Fruit fly (Drosophila melanogaster) whole organism, adult: ENCODE measurements around the gene Dtd.

Source experiments
- CG11617 ChIP-seq: fragments of 200-800 bp; sonication (Bioruptor generic); optimal IDR thresholded peaks from 2 replicates; lab custom pipeline; 2017; ENCODE audit warnings: mild to moderate bottlenecking, missing biosample characterization, missing genetic modification reagents, missing genetic modification characterization
- CG12768 ChIP-seq: fragments of 200-800 bp; sonication (Bioruptor generic); optimal IDR thresholded peaks from 2 replicates; lab custom pipeline; 2017; ENCODE audit warnings: missing biosample characterization, missing genetic modification characterization, mild to moderate bottlenecking, moderate library complexity, missing genetic modification reagents
- CG14711 ChIP-seq: fragments of 200-800 bp; sonication (Bioruptor generic); optimal IDR thresholded peaks from 2 replicates; lab custom pipeline; 2018; ENCODE audit warnings: missing biosample characterization, mild to moderate bottlenecking, missing genetic modification characterization, moderate library complexity
- CG1620 ChIP-seq: fragments of 200-800 bp; sonication (Bioruptor generic); optimal IDR thresholded peaks from 2 replicates; lab custom pipeline; 2016; ENCODE audit warnings: missing biosample characterization, missing genetic modification characterization
- CG33017 ChIP-seq: fragments of 200-800 bp; sonication (Bioruptor generic); optimal IDR thresholded peaks from 2 replicates; lab custom pipeline; 2018; ENCODE audit warnings: missing biosample characterization, mild to moderate bottlenecking, missing genetic modification characterization, moderate library complexity
- CG5204 ChIP-seq: fragments of 200-800 bp; sonication (Bioruptor generic); optimal IDR thresholded peaks from 2 replicates; lab custom pipeline; 2016; ENCODE audit warnings: missing biosample characterization, missing genetic modification characterization
- CG7045 ChIP-seq: fragments of 200-800 bp; sonication (Bioruptor generic); optimal IDR thresholded peaks from 2 replicates; lab custom pipeline; 2017; ENCODE audit warnings: missing biosample characterization, mild to moderate bottlenecking, missing genetic modification characterization
- CG7101 ChIP-seq: fragments of 200-800 bp; sonication (Bioruptor generic); optimal IDR thresholded peaks from 2 replicates; lab custom pipeline; 2018; ENCODE audit warnings: missing biosample characterization, mild to moderate bottlenecking, missing genetic modification characterization, moderate library complexity
- Clk ChIP-seq: fragments of 200-800 bp; sonication (Bioruptor generic); optimal IDR thresholded peaks from 2 replicates; lab custom pipeline; 2017; ENCODE audit warnings: missing biosample characterization, missing genetic modification characterization
- Crg-1 ChIP-seq: fragments of 200-800 bp; sonication (Bioruptor generic); optimal IDR thresholded peaks from 2 replicates; lab custom pipeline; 2016; ENCODE audit warnings: missing biosample characterization, missing genetic modification characterization
- Hr96 ChIP-seq: fragments of 200-800 bp; sonication (Bioruptor generic); optimal IDR thresholded peaks from 2 replicates; lab custom pipeline; 2016; ENCODE audit warnings: missing biosample characterization, missing genetic modification characterization
- Mnt ChIP-seq: fragments of 200-800 bp; sonication (Bioruptor generic); optimal IDR thresholded peaks from 2 replicates; lab custom pipeline; 2016; ENCODE audit warnings: missing biosample characterization, mild to moderate bottlenecking, missing genetic modification characterization
- bab1 ChIP-seq: fragments of 200-800 bp; sonication (Bioruptor generic); optimal IDR thresholded peaks from 3 replicates; lab custom pipeline; 2019; ENCODE audit warnings: missing biosample characterization, mild to moderate bottlenecking, missing genetic modification characterization, moderate library complexity
- cic ChIP-seq: fragments of 200-800 bp; sonication (Bioruptor generic); optimal IDR thresholded peaks from 2 replicates; lab custom pipeline; 2017; ENCODE audit warnings: missing biosample characterization, mild to moderate bottlenecking, missing genetic modification characterization, moderate library complexity
- cnc ChIP-seq, 2 experiments: fragments of >200 bp; optimal IDR thresholded peaks; 2 replicates each; lab custom pipeline; 2017
- kay ChIP-seq: fragments of 200-800 bp; sonication (Bioruptor generic); peaks from one replicate; lab custom pipeline; 2016; ENCODE audit warnings: missing biosample characterization, missing genetic modification characterization, borderline replicate concordance
- ovo ChIP-seq: fragments of 200-800 bp; sonication (Bioruptor generic); optimal IDR thresholded peaks from 2 replicates; lab custom pipeline; 2016; ENCODE audit warnings: missing biosample characterization, missing genetic modification characterization
- pad ChIP-seq: fragments of 200-800 bp; sonication (Bioruptor generic); optimal IDR thresholded peaks from 3 replicates; lab custom pipeline; 2017; ENCODE audit warnings: missing biosample characterization, missing genetic modification characterization, mild to moderate bottlenecking, moderate library complexity, missing genetic modification reagents
- tj ChIP-seq: fragments of 200-800 bp; sonication (Bioruptor generic); optimal IDR thresholded peaks from 3 replicates; lab custom pipeline; 2017; ENCODE audit warnings: missing biosample characterization, mild to moderate bottlenecking, missing genetic modification characterization, moderate library complexity
- toe ChIP-seq: fragments of 200-800 bp; sonication (Bioruptor generic); optimal IDR thresholded peaks from 2 replicates; lab custom pipeline; 2016; ENCODE audit warnings: missing biosample characterization, missing genetic modification characterization

Dtd gene

DNA sequence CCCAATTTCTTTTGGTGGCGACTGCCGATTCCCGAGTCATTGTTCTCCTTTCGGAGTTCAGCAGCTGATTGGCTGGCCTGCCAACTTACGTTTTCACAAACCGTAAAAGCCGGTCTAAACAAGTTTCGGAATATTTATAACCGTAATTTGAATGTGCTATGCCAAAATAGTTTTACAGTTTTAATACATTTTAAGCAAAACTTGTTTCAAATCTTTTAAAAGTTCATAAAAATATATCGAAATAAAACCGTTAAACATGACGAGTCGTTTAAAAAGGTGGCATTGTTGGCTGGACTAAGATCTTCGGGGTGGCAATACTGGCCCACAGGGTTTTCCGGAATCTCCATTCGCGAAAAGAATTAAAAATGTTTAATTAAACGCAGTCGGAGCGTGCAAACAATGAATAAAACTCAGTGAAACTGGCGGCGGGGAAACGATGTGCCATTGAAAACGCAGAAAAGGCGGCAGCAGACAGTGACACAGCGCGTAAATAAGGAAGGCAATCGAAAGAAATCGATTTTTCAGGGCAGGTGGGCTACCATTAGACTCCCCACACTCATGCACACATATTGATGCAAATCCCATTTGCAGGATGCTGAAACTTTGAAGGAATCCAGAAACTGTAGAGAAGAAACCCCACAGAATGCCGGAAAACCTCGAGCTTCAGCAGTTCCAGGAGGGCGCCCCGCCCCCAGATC lies 5.8 kb downstream of the Dtd start, which contains the start of the genes Exd2 and CG5281:
TSS of gene Exd2 (minus strand) at position 167 of the 698 bp plus-strand sequence.
TSS of gene CG5281 (plus strand) at position 314 of the 698 bp plus-strand sequence.
- TF ChIP-seq cnc (optimal IDR thresholded peaks at IDR 0.05; lab: Kevin White, UChicago) (no peak), kay (GFP tag; lab: Kevin White, UChicago) (no peak), Hr96 (no peak), Mnt (GFP tag; lab: Kevin White, UChicago) (peak; percentile 6), CG14711 (tag; lab: Kevin White, UChicago) (peak; percentile 41), Clk (no peak), tj (no peak), CG1620 (GFP tag; lab: Kevin White, UChicago) (no peak), CG33017 (tag; lab: Kevin White, UChicago) (peak; percentile 11), CG12768 (GFP tag; lab: Kevin White, UChicago) (no peak), cic (GFP tag; lab: Kevin White, UChicago) (no peak), pad (GFP tag; lab: Kevin White, UChicago) (no peak), Crg-1 (GFP tag; lab: Kevin White, UChicago) (no peak), CG7101 (peak; percentile 23), ovo (GFP tag; lab: Kevin White, UChicago) (peak; percentile 46), bab1 (GFP tag; lab: Kevin White, UChicago) (peak; percentile 18), CG7045 (no peak), CG5204 (GFP tag; lab: Kevin White, UChicago) (no peak), CG11617 (peak; percentile 25), toe (GFP tag; lab: Kevin White, UChicago) (no peak)

DNA sequence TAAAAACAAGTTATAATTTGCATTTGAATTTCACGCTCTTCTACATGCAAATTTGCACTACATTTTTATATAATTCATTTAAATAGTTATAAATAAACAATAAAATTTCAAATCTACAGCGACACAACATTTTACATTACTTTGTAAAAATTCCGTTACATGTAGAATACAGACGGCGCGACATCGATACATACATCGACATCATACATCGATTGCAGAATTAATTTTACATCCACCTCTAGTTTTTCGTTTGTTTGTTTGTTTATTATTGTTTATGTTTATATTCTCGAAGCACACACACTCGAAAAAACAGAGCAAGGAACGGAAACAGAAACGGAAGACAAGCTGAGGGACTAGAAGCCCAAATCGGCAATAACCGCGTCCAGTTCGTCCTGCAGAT lies 7.7 kb downstream of the Dtd start, which contains the start of gene CG17230:
TSS of gene CG17230 (plus strand) at position 258 of the 400 bp plus-strand sequence.
- no peak for TF ChIP-seq CG7101
- TF ChIP-seq tj, result no peak
- TF ChIP-seq pad (GFP tag; lab: Kevin White, UChicago), result no peak
- no peak for TF ChIP-seq Mnt (GFP tag; lab: Kevin White, UChicago)
- TF ChIP-seq Hr96, result no peak
- TF ChIP-seq CG7045, result no peak
- no peak for TF ChIP-seq Crg-1 (GFP tag; lab: Kevin White, UChicago)
- no peak for TF ChIP-seq CG11617
- TF ChIP-seq kay (GFP tag; lab: Kevin White, UChicago), result no peak
- no peak for TF ChIP-seq CG1620 (GFP tag; lab: Kevin White, UChicago)
- no peak for TF ChIP-seq cnc (optimal IDR thresholded peaks at IDR 0.05; lab: Kevin White, UChicago)
- no peak for TF ChIP-seq cic (GFP tag; lab: Kevin White, UChicago)
- TF ChIP-seq Clk, result no peak

DNA sequence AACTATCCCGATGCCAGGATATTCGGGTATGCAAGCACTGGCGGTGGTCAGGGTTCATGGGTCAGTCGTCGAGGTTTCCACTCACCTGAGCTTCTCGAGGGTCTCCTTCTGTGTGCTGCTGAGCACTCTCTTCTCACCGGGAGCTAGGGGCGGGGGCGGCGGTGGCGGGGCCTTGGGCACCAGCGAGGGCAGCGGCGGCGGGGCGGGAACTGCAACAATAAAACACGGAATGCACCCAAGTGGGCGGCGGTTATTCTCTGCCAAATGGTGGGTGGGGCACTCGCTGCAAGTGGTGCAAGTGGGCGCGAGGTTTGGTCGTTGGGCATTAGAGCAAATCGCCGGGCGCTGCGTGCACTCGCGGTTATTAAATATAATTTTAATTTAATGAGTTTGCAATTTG lies 11.2 kb downstream of the Dtd start:
- TF ChIP-seq CG12768 (GFP tag; lab: Kevin White, UChicago) (no peak), Crg-1 (GFP tag; lab: Kevin White, UChicago) (no peak), CG1620 (GFP tag; lab: Kevin White, UChicago) (no peak), CG14711 (tag; lab: Kevin White, UChicago) (no peak), cnc (optimal IDR thresholded peaks at IDR 0.05; lab: Kevin White, UChicago) (no peak), toe (GFP tag; lab: Kevin White, UChicago) (no peak), CG11617 (no peak), tj (no peak), CG7101 (no peak), Mnt (GFP tag; lab: Kevin White, UChicago) (no peak), CG7045 (no peak), Hr96 (no peak), pad (GFP tag; lab: Kevin White, UChicago) (no peak), CG33017 (tag; lab: Kevin White, UChicago) (no peak), kay (GFP tag; lab: Kevin White, UChicago) (no peak), ovo (GFP tag; lab: Kevin White, UChicago) (no peak), bab1 (GFP tag; lab: Kevin White, UChicago) (no peak)

DNA sequence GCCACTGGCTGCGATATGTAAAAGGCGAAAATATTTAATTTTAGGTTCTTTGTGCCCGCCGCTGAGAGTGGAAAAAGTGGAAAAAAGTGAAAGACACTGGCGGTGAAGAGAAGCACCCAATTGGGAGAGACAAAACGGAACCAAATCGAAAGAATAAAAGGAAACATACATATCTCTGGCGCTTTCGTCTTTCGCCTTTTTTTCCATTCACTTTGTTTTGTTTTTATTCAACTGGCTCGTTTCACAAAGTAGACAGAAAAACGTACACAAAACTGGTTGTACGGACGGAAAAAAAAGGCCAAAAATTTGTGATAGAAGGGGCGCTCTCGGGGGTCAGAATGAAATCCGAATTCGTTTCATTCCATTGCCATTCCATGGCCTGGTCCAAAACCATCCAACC lies 19.8 kb downstream of the Dtd start:
- TF ChIP-seq CG1620 (GFP tag; lab: Kevin White, UChicago) (no peak), CG11617 (no peak), CG7045 (no peak), kay (GFP tag; lab: Kevin White, UChicago) (no peak), CG12768 (GFP tag; lab: Kevin White, UChicago) (no peak), CG33017 (tag; lab: Kevin White, UChicago) (no peak), Mnt (GFP tag; lab: Kevin White, UChicago) (no peak), pad (GFP tag; lab: Kevin White, UChicago) (no peak), ovo (GFP tag; lab: Kevin White, UChicago) (no peak), bab1 (GFP tag; lab: Kevin White, UChicago) (no peak), toe (GFP tag; lab: Kevin White, UChicago) (no peak), Crg-1 (GFP tag; lab: Kevin White, UChicago) (no peak), Clk (no peak), cic (GFP tag; lab: Kevin White, UChicago) (no peak), CG5204 (GFP tag; lab: Kevin White, UChicago) (no peak), Hr96 (no peak)

DNA sequence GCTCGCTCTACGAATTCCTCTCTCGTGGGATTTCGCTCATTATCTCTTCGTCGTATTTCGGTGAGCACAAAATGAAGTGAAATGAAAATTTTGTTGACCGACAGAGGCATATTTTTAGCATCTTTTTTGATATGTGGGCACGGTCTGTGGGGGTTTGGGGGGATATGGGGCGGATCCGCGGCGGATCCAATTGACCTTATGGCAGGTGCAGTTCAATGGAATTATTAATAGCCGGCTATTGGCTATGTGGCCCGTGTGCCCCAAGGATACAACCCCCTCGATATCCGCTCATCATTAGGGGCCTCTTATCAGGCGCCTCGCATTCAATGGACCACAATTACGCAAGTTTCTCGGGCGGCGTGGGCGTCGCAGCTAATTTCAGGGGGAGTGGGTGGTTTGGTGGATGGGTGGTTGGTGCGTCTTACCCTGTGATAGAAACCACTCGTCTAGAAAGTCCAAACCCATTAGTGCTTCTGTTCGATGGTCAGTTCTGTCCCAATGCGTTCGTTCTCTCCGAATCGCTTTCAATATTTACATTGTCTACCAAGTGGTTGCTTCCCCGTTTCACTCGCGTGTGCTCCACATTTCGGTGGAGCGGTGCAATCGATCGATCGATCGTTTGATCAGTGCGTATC lies 21.5 kb downstream of the Dtd start, which contains the start of gene sals:
TSS of gene sals (minus strand) at position 585 of the 635 bp plus-strand sequence.
- no peak for TF ChIP-seq CG5204 (GFP tag; lab: Kevin White, UChicago)
- no peak for TF ChIP-seq Clk
- TF ChIP-seq Mnt (GFP tag; lab: Kevin White, UChicago), result no peak
- no peak for TF ChIP-seq ovo (GFP tag; lab: Kevin White, UChicago)
- no peak for TF ChIP-seq CG7045
- no peak for TF ChIP-seq cic (GFP tag; lab: Kevin White, UChicago)
- no peak for TF ChIP-seq pad (GFP tag; lab: Kevin White, UChicago)
- TF ChIP-seq kay (GFP tag; lab: Kevin White, UChicago), result no peak
- no peak for TF ChIP-seq CG14711 (tag; lab: Kevin White, UChicago)
- TF ChIP-seq Crg-1 (GFP tag; lab: Kevin White, UChicago), result no peak
- TF ChIP-seq toe (GFP tag; lab: Kevin White, UChicago), result no peak
- TF ChIP-seq CG11617, result no peak
